Fruit fly (Drosophila melanogaster): ENCODE results near the gene CG5565.
A peak's percentile ranks its signal among the peaks of the same experiment; 100 is the strongest.

The CG5565 gene

DNA sequence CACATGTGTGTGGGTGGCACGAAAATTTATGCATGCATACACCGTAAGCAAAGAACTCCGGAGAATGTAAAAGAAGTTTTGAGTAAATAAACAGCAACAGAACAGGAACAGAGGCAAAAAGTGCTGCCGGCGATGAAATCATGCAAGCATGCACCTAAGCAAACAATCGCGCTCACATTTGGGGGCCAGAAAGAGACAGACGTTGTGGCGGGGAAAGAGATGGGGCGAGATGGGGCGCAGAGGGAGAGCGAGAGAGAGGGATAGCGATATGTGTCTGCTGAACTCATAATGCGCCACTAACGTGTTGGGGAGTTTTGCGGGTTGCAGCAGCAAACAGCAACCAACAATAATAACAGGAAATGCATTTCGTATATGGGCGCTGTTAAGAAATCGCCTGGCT lies 43.7 kb upstream of the CG5565 start:
- no peak for TF ChIP-seq CG9139 (GFP tag; optimal IDR thresholded peaks at IDR 0.05)
- TF ChIP-seq Gug (GFP tag; IDR thresholded peaks at IDR 0.05) = no peak
- no peak for TF ChIP-seq Eip93F (GFP tag; optimal IDR thresholded peaks at IDR 0.05)
- peak; percentile 12; the same call in 1 of the 3 replicates for TF ChIP-seq CG6163 (GFP tag; IDR thresholded peaks at IDR 0.05)
- TF ChIP-seq vri (GFP tag; optimal IDR thresholded peaks at IDR 0.05) = no peak
- TF ChIP-seq Eip78C (GFP tag) = peak; percentile 40
- no peak for TF ChIP-seq Blimp-1 (GFP tag; optimal IDR thresholded peaks at IDR 0.05)
- no peak for TF ChIP-seq net (GFP tag; optimal IDR thresholded peaks at IDR 0.05)
- TF ChIP-seq eg (GFP tag; IDR thresholded peaks at IDR 0.05) = no peak
- no peak for TF ChIP-seq CG6276 (GFP tag; optimal IDR thresholded peaks at IDR 0.05)
- TF ChIP-seq fd59A (GFP tag; optimal IDR thresholded peaks at IDR 0.05) = no peak
- TF ChIP-seq Eip75B (GFP tag; optimal IDR thresholded peaks at IDR 0.05) = no peak
- peak; percentile 65 for TF ChIP-seq fkh (GFP tag; optimal IDR thresholded peaks at IDR 0.05)
- TF ChIP-seq Hr39 (GFP tag; optimal IDR thresholded peaks at IDR 0.05) = no peak

DNA sequence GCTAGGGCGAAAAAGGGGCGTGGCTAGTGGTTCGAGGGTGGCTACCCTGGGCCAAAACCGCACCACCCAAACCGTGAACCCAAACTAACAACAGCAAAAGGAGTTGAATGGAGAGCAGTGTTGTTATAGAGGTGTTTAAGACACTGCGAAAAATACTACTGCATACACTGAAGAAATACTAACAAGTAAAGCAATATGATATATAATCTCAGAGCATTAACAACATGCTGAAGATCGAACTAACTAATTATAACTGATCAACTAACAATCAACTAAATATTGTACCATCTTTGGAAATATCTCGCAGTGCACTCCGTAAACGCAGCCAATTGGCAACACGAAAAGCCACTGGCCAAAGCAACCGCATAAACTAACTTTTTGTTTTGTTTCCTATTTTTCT lies 37.9 kb upstream of the CG5565 start:
- peak; percentile 5 for TF ChIP-seq Smox (GFP tag; optimal IDR thresholded peaks at IDR 0.05)
- no peak for TF ChIP-seq CG34406 (GFP tag; optimal IDR thresholded peaks at IDR 0.05)
- peak; percentile 19 for TF ChIP-seq Hr39 (GFP tag; optimal IDR thresholded peaks at IDR 0.05)
- peak; percentile 7 for TF ChIP-seq CG6276 (GFP tag; optimal IDR thresholded peaks at IDR 0.05)
- peak; percentile 52 for TF ChIP-seq Eip78C (GFP tag)
- no peak for TF ChIP-seq CG11762 (GFP tag; optimal IDR thresholded peaks at IDR 0.05; ENCODE audit: insufficient read depth)
- TF ChIP-seq svp (GFP tag) = peak; percentile 57
- no peak for TF ChIP-seq CG9139 (GFP tag; optimal IDR thresholded peaks at IDR 0.05)
- TF ChIP-seq CG32006 (GFP tag; optimal IDR thresholded peaks at IDR 0.05) = peak; percentile 46
- peak; percentile 44 for TF ChIP-seq CG3919 (GFP tag; optimal IDR thresholded peaks at IDR 0.05)
- no peak for TF ChIP-seq Lpt (GFP tag; optimal IDR thresholded peaks at IDR 0.05)
- TF ChIP-seq OdsH (GFP tag; optimal IDR thresholded peaks at IDR 0.05) = peak; percentile 28
- TF ChIP-seq eg (GFP tag; IDR thresholded peaks at IDR 0.05) = 0 out of 3 replicates have a peak, but pooled peaks have one; percentile 37
- TF ChIP-seq pdm3 (GFP tag; optimal IDR thresholded peaks at IDR 0.05) = peak; percentile 24
- TF ChIP-seq CG8119 (GFP tag; IDR thresholded peaks at IDR 0.05) = peak; percentile 38; the same call in 1 of the 3 replicates
- peak; percentile 39; the same call in 1 of the 2 replicates for TF ChIP-seq CG15336 (GFP tag; IDR thresholded peaks at IDR 0.05)
- peak; percentile 3 for TF ChIP-seq esn (GFP tag; optimal IDR thresholded peaks at IDR 0.05)
- peak; percentile 49; the same call in 2 of the 3 replicates for TF ChIP-seq CG6163 (GFP tag; IDR thresholded peaks at IDR 0.05)
- TF ChIP-seq Hr4 (GFP tag; optimal IDR thresholded peaks at IDR 0.05) = peak; percentile 34
- no peak for TF ChIP-seq Gug (GFP tag; IDR thresholded peaks at IDR 0.05)
- TF ChIP-seq Ets96B (tag; optimal IDR thresholded peaks at IDR 0.05) = peak; percentile 17
- peak; percentile 26 for TF ChIP-seq achi (GFP tag; optimal IDR thresholded peaks at IDR 0.05)
- TF ChIP-seq Met (GFP tag; optimal IDR thresholded peaks at IDR 0.05) = peak; percentile 19

dm6 chr2L:1390271-1390670 lies 34.5 kb upstream of the CG5565 start:
- TF ChIP-seq Blimp-1 (GFP tag; optimal IDR thresholded peaks at IDR 0.05) (no peak), cyc (GFP tag; optimal IDR thresholded peaks at IDR 0.05) (no peak)

DNA sequence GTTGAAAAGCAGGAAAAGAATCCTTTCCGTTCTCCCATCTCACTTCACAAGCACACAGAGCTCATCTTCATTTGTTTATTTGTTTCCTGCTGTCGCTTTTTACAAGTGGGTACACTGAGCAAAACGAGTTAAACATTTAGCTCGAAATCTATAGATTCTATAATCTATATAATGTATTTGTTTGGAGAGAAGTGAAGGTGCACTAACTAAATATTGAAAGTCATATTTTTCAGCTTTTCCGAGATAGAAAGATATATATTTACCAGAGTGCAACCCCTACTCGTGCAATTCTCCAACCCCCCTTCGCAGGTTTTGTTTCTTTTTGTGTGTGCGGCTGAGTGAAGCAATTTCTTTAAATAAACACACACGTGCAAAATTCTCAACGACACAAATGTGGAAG lies 32.1 kb upstream of the CG5565 start:
- TF ChIP-seq CG8319 (GFP tag; optimal IDR thresholded peaks at IDR 0.05) = no peak
- peak; percentile 24 for TF ChIP-seq CG1621 (tag; optimal IDR thresholded peaks at IDR 0.05)
- peak; percentile 22; the same call in 1 of the 2 replicates for TF ChIP-seq Gug (GFP tag; IDR thresholded peaks at IDR 0.05)
- peak; percentile 40 for TF ChIP-seq Eip75B (GFP tag; optimal IDR thresholded peaks at IDR 0.05)
- TF ChIP-seq ss (GFP tag; optimal IDR thresholded peaks at IDR 0.05) = peak in 1 of 2 experiments; percentile 54
- peak; percentile 17 for TF ChIP-seq CG6792 (GFP tag; optimal IDR thresholded peaks at IDR 0.05)
- TF ChIP-seq Hr4 (GFP tag; optimal IDR thresholded peaks at IDR 0.05) = peak; percentile 20
- peak; percentile 34 for TF ChIP-seq CG6276 (GFP tag; optimal IDR thresholded peaks at IDR 0.05)
- TF ChIP-seq Met (GFP tag; optimal IDR thresholded peaks at IDR 0.05) = peak; percentile 44
- TF ChIP-seq OdsH (GFP tag; optimal IDR thresholded peaks at IDR 0.05) = peak; percentile 47
- TF ChIP-seq eg (GFP tag; IDR thresholded peaks at IDR 0.05) = peak; percentile 40; the same call in 1 of the 3 replicates
- no peak for TF ChIP-seq CG11294 (GFP tag; IDR thresholded peaks at IDR 0.05)
- no peak for TF ChIP-seq fd85E (GFP tag; optimal IDR thresholded peaks at IDR 0.05)
- TF ChIP-seq lz (GFP tag; optimal IDR thresholded peaks at IDR 0.05) = peak; percentile 9
- peak; percentile 64 for TF ChIP-seq Ets96B (tag; optimal IDR thresholded peaks at IDR 0.05)
- peak; percentile 63 for TF ChIP-seq CG3919 (GFP tag; optimal IDR thresholded peaks at IDR 0.05)
- peak; percentile 49 for TF ChIP-seq pdm3 (GFP tag; optimal IDR thresholded peaks at IDR 0.05)
- TF ChIP-seq CG6163 (GFP tag; IDR thresholded peaks at IDR 0.05) = peak; percentile 64; the same call in 2 of the 3 replicates
- TF ChIP-seq acj6 (GFP tag; optimal IDR thresholded peaks at IDR 0.05) = peak; percentile 51
- no peak for TF ChIP-seq Eip93F (GFP tag; optimal IDR thresholded peaks at IDR 0.05)
- TF ChIP-seq CG32006 (GFP tag; optimal IDR thresholded peaks at IDR 0.05) = peak; percentile 57
- TF ChIP-seq achi (GFP tag; optimal IDR thresholded peaks at IDR 0.05) = peak; percentile 61
- TF ChIP-seq CG10669 (GFP tag; optimal IDR thresholded peaks at IDR 0.05) = peak; percentile 57
- peak; percentile 37 for TF ChIP-seq Sox14 (GFP tag; optimal IDR thresholded peaks at IDR 0.05)
- no peak for TF ChIP-seq Hr38 (GFP tag; optimal IDR thresholded peaks at IDR 0.05)
- TF ChIP-seq spab (GFP tag; optimal IDR thresholded peaks at IDR 0.05) = peak; percentile 41
- TF ChIP-seq CG11762 (GFP tag; optimal IDR thresholded peaks at IDR 0.05; ENCODE audit: insufficient read depth) = no peak
- peak; percentile 3 for TF ChIP-seq Lpt (GFP tag; optimal IDR thresholded peaks at IDR 0.05)
- TF ChIP-seq esn (GFP tag; optimal IDR thresholded peaks at IDR 0.05) = peak; percentile 25

Measured in whole organism, prepupa.